Worm (Caenorhabditis elegans) whole organism, early embryonic: Measurements from ENCODE around the gene wdr-83.

Experiments used
- B0310.2 ChIP-seq: sonication (generic microtip); optimal IDR thresholded peaks from 2 replicates; lab custom pipeline; 2016; ENCODE audit warnings: mild to moderate bottlenecking, missing genetic modification characterization, missing compliant biosample characterization
- F13C5.2 ChIP-seq: sonication (generic microtip); optimal IDR thresholded peaks from 2 replicates; lab custom pipeline; 2017; ENCODE audit warnings: mild to moderate bottlenecking, missing genetic modification characterization, inconsistent platforms, missing compliant biosample characterization
- aly-1 ChIP-seq: sonication (generic microtip); optimal IDR thresholded peaks from 2 replicates; lab custom pipeline; 2016; ENCODE audit warnings: missing genetic modification characterization, missing compliant biosample characterization
- ama-1 ChIP-seq: fragments of 150-350 bp; optimal IDR thresholded peaks from 2 replicates; lab custom pipeline; 2014
- ceh-13 ChIP-seq: fragments of 200-800 bp; sonication (Bioruptor generic); optimal IDR thresholded peaks from 2 replicates; lab custom pipeline; 2018; ENCODE audit warnings: mild to moderate bottlenecking, missing genetic modification characterization, missing compliant biosample characterization
- ceh-36 ChIP-seq: sonication (generic microtip); optimal IDR thresholded peaks from 2 replicates; lab custom pipeline; 2016; ENCODE audit warnings: missing genetic modification characterization, inconsistent platforms, missing compliant biosample characterization
- ets-7 ChIP-seq: sonication (generic microtip); optimal IDR thresholded peaks from 2 replicates; lab custom pipeline; 2016; ENCODE audit warnings: missing genotype, missing genetic modification characterization, missing compliant biosample characterization
- flt-1 ChIP-seq: fragments of 200-800 bp; sonication (Bioruptor generic); IDR thresholded peaks from 2 replicates; pipeline ENCODE4 v1.3.6; 2022; ENCODE audit warnings: missing genetic modification characterization, missing compliant biosample characterization
- hmbx-1 ChIP-seq: sonication (generic microtip); optimal IDR thresholded peaks from 2 replicates; lab custom pipeline; 2016; ENCODE audit warnings: mild to moderate bottlenecking, missing genetic modification characterization, missing compliant biosample characterization
- hmg-4 ChIP-seq: fragments of 200-800 bp; sonication (Bioruptor generic); optimal IDR thresholded peaks from 2 replicates; lab custom pipeline; 2018; ENCODE audit warnings: mild to moderate bottlenecking, missing genetic modification characterization, missing compliant biosample characterization
- hnd-1 ChIP-seq: sonication (generic microtip); optimal IDR thresholded peaks from 2 replicates; lab custom pipeline; 2016; ENCODE audit warnings: missing genetic modification characterization, missing compliant biosample characterization
- pes-1 ChIP-seq: fragments of 200-800 bp; sonication (Bioruptor generic); IDR thresholded peaks from 2 replicates; pipeline ENCODE4 v1.3.6; 2022; ENCODE audit warnings: missing genetic modification reagents, missing genetic modification characterization, missing compliant biosample characterization
- scrt-1 ChIP-seq: fragments of 200-800 bp; sonication (Bioruptor generic); IDR thresholded peaks from 2 replicates; pipeline ENCODE4 v1.3.6; 2022; ENCODE audit warnings: missing genetic modification characterization, missing compliant biosample characterization
- sea-1 ChIP-seq: fragments of 200-800 bp; sonication (Bioruptor generic); conservative IDR thresholded peaks from 2 replicates; pipeline ENCODE4 v1.3.6; 2022; ENCODE audit warnings: missing genetic modification characterization, missing compliant biosample characterization
- tbx-11 ChIP-seq: fragments of 200-800 bp; sonication (Bioruptor generic); IDR thresholded peaks from 2 replicates; pipeline ENCODE4 v1.3.6; 2022; ENCODE audit warnings: missing genetic modification characterization, missing compliant biosample characterization
- tbx-37 ChIP-seq: fragments of 200-800 bp; sonication (Bioruptor generic); conservative IDR thresholded peaks from 2 replicates; pipeline ENCODE4 v1.3.6; 2022; ENCODE audit warnings: missing genetic modification reagents, missing genetic modification characterization, missing compliant biosample characterization
- tra-4 ChIP-seq: sonication (generic microtip); optimal IDR thresholded peaks from 2 replicates; lab custom pipeline; 2017; ENCODE audit warnings: missing genetic modification characterization, missing compliant biosample characterization

wdr-83 gene

DNA sequence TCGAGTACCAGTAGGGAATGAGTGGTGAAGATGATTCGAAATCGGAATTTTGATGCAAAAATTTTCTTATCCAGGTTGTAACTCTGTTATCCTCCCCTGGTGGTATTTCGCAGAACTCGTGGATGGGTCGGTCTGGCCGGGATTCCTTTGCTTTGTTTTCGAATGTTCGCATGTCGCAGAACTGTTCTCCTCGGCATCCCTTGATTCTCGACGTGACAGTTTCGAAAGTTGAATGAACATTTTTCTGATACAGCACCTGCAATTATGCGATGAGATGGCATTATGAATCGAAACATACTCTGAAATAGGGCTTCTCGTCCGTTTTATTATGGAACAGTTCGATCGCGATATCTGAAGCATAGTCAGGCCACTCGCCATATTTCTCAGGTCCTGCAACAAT is 24.7 kb upstream of the wdr-83 start:
- no peak for TF ChIP-seq ama-1
- no peak for TF ChIP-seq aly-1 (tag; lab: Kevin White, UChicago)
- TF ChIP-seq flt-1: no peak
- no peak for TF ChIP-seq tbx-11 (GFP tag; lab: Robert Waterston, UW)
- no peak for TF ChIP-seq scrt-1 (GFP tag; lab: Robert Waterston, UW)
- TF ChIP-seq sea-1: no peak
- TF ChIP-seq tra-4 (tag; lab: Kevin White, UChicago): no peak
- no peak for TF ChIP-seq hmbx-1 (tag; lab: Kevin White, UChicago)
- no peak for TF ChIP-seq ets-7 (tag; lab: Kevin White, UChicago)
- no peak for TF ChIP-seq ceh-36 (tag; lab: Kevin White, UChicago)
- TF ChIP-seq pes-1: no peak
- no peak for TF ChIP-seq hnd-1 (tag; lab: Kevin White, UChicago)
- no peak for TF ChIP-seq F13C5.2 (tag; lab: Kevin White, UChicago)
- TF ChIP-seq ceh-13 (GFP tag; lab: Kevin White, UChicago): no peak
- no peak for TF ChIP-seq tbx-37 (GFP tag; lab: Robert Waterston, UW)
- TF ChIP-seq B0310.2 (tag; lab: Kevin White, UChicago): no peak
- TF ChIP-seq hmg-4: no peak

DNA sequence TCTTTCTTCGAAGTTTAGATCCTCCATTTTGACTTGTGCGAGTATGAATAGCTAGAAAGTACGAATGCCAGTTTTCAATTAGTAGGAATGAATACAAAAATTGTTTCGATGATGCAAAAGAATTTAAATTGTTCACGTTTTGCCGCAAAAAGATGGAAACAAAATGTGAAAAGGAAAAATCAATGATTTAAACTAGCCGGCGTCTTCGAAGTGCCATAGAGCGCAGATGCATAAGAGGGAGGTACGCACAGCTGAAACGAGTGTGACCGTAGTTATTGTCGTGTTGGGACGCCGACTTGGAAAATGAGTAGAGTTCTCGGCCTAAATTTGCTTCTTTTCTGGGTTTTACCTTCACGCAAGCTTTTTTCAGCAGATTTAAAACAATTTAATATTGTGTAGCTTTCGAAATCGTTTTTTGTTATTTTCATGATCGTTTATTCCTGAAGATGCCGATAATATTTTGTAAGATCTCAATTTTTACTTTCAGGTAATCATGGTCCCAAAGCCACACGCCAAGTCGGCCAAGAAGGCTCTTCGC is 23.7 kb upstream of the wdr-83 start, which contains the start of the genes ify-1 and rpl-22:
Gene ify-1 (minus strand): TSS at position 51 of the 538 bp plus-strand sequence.
Gene rpl-22 (plus strand): TSS at position 488 of the 538 bp plus-strand sequence.
- TF ChIP-seq ets-7 (tag; lab: Kevin White, UChicago): no peak
- TF ChIP-seq B0310.2 (tag; lab: Kevin White, UChicago): no peak
- TF ChIP-seq ceh-13 (GFP tag; lab: Kevin White, UChicago): no peak
- no peak; the same call in 1 of the 2 replicates for TF ChIP-seq scrt-1 (GFP tag; lab: Robert Waterston, UW)
- no peak for TF ChIP-seq tbx-11 (GFP tag; lab: Robert Waterston, UW)
- TF ChIP-seq tbx-37 (GFP tag; lab: Robert Waterston, UW): peak; percentile 56; the same call in 1 of the 2 replicates
- no peak for TF ChIP-seq tra-4 (tag; lab: Kevin White, UChicago)
- no peak for TF ChIP-seq ceh-36 (tag; lab: Kevin White, UChicago)
- peak; percentile 65 for TF ChIP-seq hmg-4
- TF ChIP-seq F13C5.2 (tag; lab: Kevin White, UChicago): peak; percentile 83
- TF ChIP-seq ama-1: no peak
- no peak for TF ChIP-seq hnd-1 (tag; lab: Kevin White, UChicago)
- no peak for TF ChIP-seq aly-1 (tag; lab: Kevin White, UChicago)
- no peak for TF ChIP-seq sea-1
- no peak for TF ChIP-seq pes-1
- peak; percentile 69; the same call in 1 of the 2 replicates for TF ChIP-seq flt-1
- TF ChIP-seq hmbx-1 (tag; lab: Kevin White, UChicago): no peak

DNA sequence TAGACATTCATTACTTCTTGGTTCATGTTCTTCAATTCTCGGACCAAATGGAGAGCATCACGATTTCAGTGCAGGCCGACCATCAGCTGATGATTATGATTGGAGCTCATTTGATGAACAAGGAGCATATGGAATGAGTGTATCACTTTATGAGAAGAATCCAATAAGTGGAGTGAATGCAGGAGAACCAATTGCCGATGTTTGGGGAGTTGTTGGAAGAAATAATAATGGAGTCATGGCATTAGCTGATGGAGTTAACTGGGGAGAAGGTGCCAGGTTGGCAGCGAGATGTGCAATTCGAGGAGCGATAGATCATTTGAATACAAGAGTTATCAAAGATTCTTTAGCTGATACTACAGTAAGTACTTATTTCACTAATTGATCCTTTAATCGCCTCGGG is 19.3 kb upstream of the wdr-83 start:
- TF ChIP-seq hmbx-1 (tag; lab: Kevin White, UChicago) (no peak), ceh-36 (tag; lab: Kevin White, UChicago) (no peak), F13C5.2 (tag; lab: Kevin White, UChicago) (no peak), sea-1 (no peak), aly-1 (tag; lab: Kevin White, UChicago) (no peak), tbx-37 (GFP tag; lab: Robert Waterston, UW) (no peak), tbx-11 (GFP tag; lab: Robert Waterston, UW) (no peak), hnd-1 (tag; lab: Kevin White, UChicago) (no peak), ceh-13 (GFP tag; lab: Kevin White, UChicago) (no peak), hmg-4 (no peak), scrt-1 (GFP tag; lab: Robert Waterston, UW) (no peak), tra-4 (tag; lab: Kevin White, UChicago) (no peak), ets-7 (tag; lab: Kevin White, UChicago) (no peak), pes-1 (no peak), flt-1 (no peak), ama-1 (no peak), B0310.2 (tag; lab: Kevin White, UChicago) (no peak)

DNA sequence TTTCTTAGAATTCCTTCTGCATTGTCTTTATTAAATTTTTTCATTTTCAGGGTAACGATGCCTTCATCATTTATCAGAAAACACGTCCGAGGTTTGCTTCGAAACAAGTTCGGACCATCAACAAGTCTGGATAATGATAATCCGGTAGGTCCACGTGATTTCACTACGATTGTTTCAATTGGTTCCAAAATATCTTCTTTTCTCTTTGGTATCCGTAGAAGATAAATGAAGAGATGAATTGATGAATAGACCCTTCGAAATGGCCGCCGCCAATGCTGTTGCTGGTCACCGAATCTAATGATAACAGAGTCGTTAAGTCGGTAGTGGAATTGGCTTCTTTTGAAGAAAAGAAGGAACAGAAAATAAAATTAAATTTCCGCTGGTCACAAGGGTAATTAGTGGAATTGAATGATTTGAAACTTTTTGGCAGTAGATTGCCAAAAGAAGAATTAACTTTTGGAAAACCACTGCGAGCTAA is 18.4 kb upstream of the wdr-83 start, which contains the start of gene F33G12.6:
Gene F33G12.6 (plus strand): TSS at position 51 of the 478 bp plus-strand sequence.
- TF ChIP-seq sea-1: no peak
- TF ChIP-seq scrt-1 (GFP tag; lab: Robert Waterston, UW): no peak
- TF ChIP-seq tra-4 (tag; lab: Kevin White, UChicago): no peak
- TF ChIP-seq hnd-1 (tag; lab: Kevin White, UChicago): no peak
- TF ChIP-seq ets-7 (tag; lab: Kevin White, UChicago): no peak
- TF ChIP-seq B0310.2 (tag; lab: Kevin White, UChicago): no peak
- TF ChIP-seq ceh-13 (GFP tag; lab: Kevin White, UChicago): no peak
- TF ChIP-seq flt-1: no peak
- no peak for TF ChIP-seq pes-1
- TF ChIP-seq hmg-4: no peak
- TF ChIP-seq hmbx-1 (tag; lab: Kevin White, UChicago): no peak
- TF ChIP-seq ama-1: no peak

DNA sequence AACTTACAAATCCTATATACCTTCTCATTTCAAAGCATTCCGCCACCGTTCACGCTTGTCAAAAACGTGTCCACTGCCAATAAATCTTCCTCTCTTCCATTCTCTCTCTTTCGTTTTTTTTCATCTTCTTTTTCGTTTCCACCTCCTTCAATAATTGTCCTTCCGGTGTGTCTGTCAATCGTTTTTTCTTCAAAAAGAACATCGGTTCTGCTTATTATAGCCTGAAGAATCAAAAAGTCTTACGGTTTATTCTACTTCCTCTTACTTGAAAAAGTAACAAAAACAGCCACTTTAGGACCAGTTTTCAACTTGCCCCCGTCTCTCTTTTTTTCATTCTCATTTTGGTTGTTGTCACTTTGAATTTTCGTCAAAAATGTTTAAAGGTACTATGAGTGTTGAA is 17.7 kb upstream of the wdr-83 start:
- TF ChIP-seq B0310.2 (tag; lab: Kevin White, UChicago) (no peak), hnd-1 (tag; lab: Kevin White, UChicago) (no peak), ama-1 (no peak), aly-1 (tag; lab: Kevin White, UChicago) (no peak), ets-7 (tag; lab: Kevin White, UChicago) (no peak), tra-4 (tag; lab: Kevin White, UChicago) (no peak), ceh-13 (GFP tag; lab: Kevin White, UChicago) (no peak), flt-1 (no peak), pes-1 (no peak), sea-1 (no peak), scrt-1 (GFP tag; lab: Robert Waterston, UW) (no peak), tbx-11 (GFP tag; lab: Robert Waterston, UW) (no peak), ceh-36 (tag; lab: Kevin White, UChicago) (no peak)

DNA sequence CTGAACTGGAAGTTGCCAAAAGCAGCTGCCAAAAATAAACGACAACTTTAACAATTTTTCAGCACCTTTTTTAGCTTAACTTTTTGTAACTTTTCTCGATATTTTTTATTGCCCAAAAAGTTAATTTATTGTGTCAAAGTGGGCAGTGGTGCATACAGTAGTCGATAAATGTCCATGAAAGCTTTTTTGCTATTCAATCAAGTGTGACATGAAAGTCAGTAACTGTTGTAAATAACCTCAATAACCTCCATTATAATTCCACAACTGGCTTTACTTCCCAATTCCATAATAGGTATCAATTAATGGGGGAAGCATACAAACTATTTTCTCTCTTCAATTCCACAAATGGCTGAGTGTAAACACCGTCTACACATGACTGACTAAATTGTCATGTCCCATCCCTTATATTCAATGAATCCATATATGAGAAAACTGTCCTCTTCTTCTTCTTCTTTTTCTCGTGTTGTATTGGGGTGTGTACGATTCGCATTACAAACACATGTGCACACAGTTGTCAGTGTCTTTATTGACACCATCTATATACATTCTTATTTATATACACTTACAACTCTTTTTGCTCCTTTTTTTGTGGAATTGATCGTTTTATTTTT is 16.8 kb upstream of the wdr-83 start:
- TF ChIP-seq ama-1 (no peak), tbx-37 (GFP tag; lab: Robert Waterston, UW) (no peak), sea-1 (no peak), aly-1 (tag; lab: Kevin White, UChicago) (no peak), hnd-1 (tag; lab: Kevin White, UChicago) (no peak)
